Worm (Caenorhabditis elegans) whole organism, L4 larva: ENCODE results near the gene ZK6.6.

Experiments used
- F10B5.3 ChIP-seq: sonication (generic microtip); optimal IDR thresholded peaks from 2 replicates; lab custom pipeline; 2016; ENCODE audit warnings: mild to moderate bottlenecking, missing genetic modification characterization, missing compliant biosample characterization
- F37D6.2 ChIP-seq: sonication (generic microtip); optimal IDR thresholded peaks from 2 replicates; lab custom pipeline; 2016; ENCODE audit warnings: mild to moderate bottlenecking, missing genetic modification characterization, missing compliant biosample characterization
- F49E8.2 ChIP-seq: sonication (generic microtip); optimal IDR thresholded peaks from 2 replicates; lab custom pipeline; 2016; ENCODE audit warnings: missing compliant biosample characterization, mild to moderate bottlenecking, missing genetic modification characterization, borderline replicate concordance
- R02D3.7 ChIP-seq: fragments of 150-350 bp; sonication (generic microtip); optimal IDR thresholded peaks from 3 replicates; lab custom pipeline; 2014; ENCODE audit warnings: missing biosample characterization, missing genetic modification characterization
- Y48G9A.11 ChIP-seq: fragments of 200-800 bp; sonication (Bioruptor generic); IDR thresholded peaks from 2 replicates; pipeline ENCODE4 v1.3.6; 2022; ENCODE audit warnings: missing genetic modification reagents, missing genetic modification characterization, missing compliant biosample characterization
- ZK546.5 ChIP-seq, 2 experiments: sonication (generic microtip); optimal IDR thresholded peaks; 2 replicates each; lab custom pipeline; 2017; ENCODE audit warnings: missing biosample characterization in 2 of 2, missing genetic modification characterization in 2 of 2
- aha-1 ChIP-seq: fragments of 150-350 bp; peaks from one replicate; lab custom pipeline; 2014; ENCODE audit warnings: missing biosample characterization, missing genetic modification characterization
- aly-2 ChIP-seq: sonication (generic microtip); optimal IDR thresholded peaks from 2 replicates; lab custom pipeline; 2018; ENCODE audit warnings: missing biosample characterization, missing genetic modification characterization
- attf-4 ChIP-seq: sonication (generic microtip); optimal IDR thresholded peaks from 3 replicates; lab custom pipeline; 2017; ENCODE audit warnings: missing biosample characterization, missing genetic modification characterization
- ceh-32 ChIP-seq: sonication (generic microtip); optimal IDR thresholded peaks from 2 replicates; lab custom pipeline; 2016; ENCODE audit warnings: mild to moderate bottlenecking, missing genetic modification characterization, missing compliant biosample characterization; ENCODE audit not compliant: poor library complexity
- ceh-62 ChIP-seq: sonication (generic microtip); optimal IDR thresholded peaks from 2 replicates; lab custom pipeline; 2017; ENCODE audit warnings: missing biosample characterization, missing genetic modification characterization
- ctbp-1 ChIP-seq: fragments of 200-800 bp; sonication (Bioruptor generic); IDR thresholded peaks from 2 replicates; pipeline ENCODE4 v1.3.6; 2022; ENCODE audit warnings: missing genetic modification reagents, missing genetic modification characterization, missing compliant biosample characterization
- daf-12 ChIP-seq: fragments of 150-350 bp; optimal IDR thresholded peaks from 2 replicates; lab custom pipeline; 2014; ENCODE audit warnings: missing biosample characterization, missing genetic modification reagents, missing genetic modification characterization
- daf-16 ChIP-seq, 3 experiments: sonication (generic microtip); optimal IDR thresholded peaks; 2 replicates each; lab custom pipeline; 2016 to 2017; ENCODE audit warnings: missing genetic modification characterization in 3 of 3, missing genetic modification reagents in 3 of 3, mild to moderate bottlenecking in 2 of 3, missing compliant biosample characterization in 2 of 3, missing biosample characterization in 1 of 3, moderate library complexity in 1 of 3
- dmd-6 ChIP-seq: fragments of 200-800 bp; sonication (Bioruptor generic); IDR thresholded peaks from 2 replicates; pipeline ENCODE4 v1.3.6; 2022; ENCODE audit warnings: missing genetic modification reagents, missing genetic modification characterization, missing compliant biosample characterization
- dpl-1 ChIP-seq: fragments of 150-350 bp; optimal IDR thresholded peaks from 2 replicates; lab custom pipeline; 2014; ENCODE audit warnings: missing biosample characterization, missing genetic modification reagents, missing genetic modification characterization
- egl-27 ChIP-seq: sonication (generic microtip); optimal IDR thresholded peaks from 3 replicates; lab custom pipeline; 2017; ENCODE audit warnings: missing biosample characterization, missing genetic modification reagents, missing genetic modification characterization
- lim-7 ChIP-seq: fragments of 200-800 bp; sonication (Bioruptor generic); IDR thresholded peaks from 2 replicates; pipeline ENCODE4 v1.3.6; 2022; ENCODE audit warnings: missing genetic modification characterization, missing compliant biosample characterization
- lin-15B ChIP-seq: fragments of 150-350 bp; sonication (generic microtip); optimal IDR thresholded peaks from 3 replicates; lab custom pipeline; 2014; ENCODE audit warnings: missing biosample characterization, missing genetic modification characterization
- lin-39 ChIP-seq: fragments of 150-350 bp; optimal IDR thresholded peaks from 2 replicates; lab custom pipeline; 2014; ENCODE audit warnings: missing biosample characterization, missing genetic modification reagents, missing genetic modification characterization
- lir-3 ChIP-seq: sonication (generic microtip); optimal IDR thresholded peaks from 2 replicates; lab custom pipeline; 2016; ENCODE audit warnings: mild to moderate bottlenecking, missing genetic modification characterization, missing compliant biosample characterization
- madf-9 ChIP-seq: fragments of 200-800 bp; sonication (Bioruptor generic); conservative IDR thresholded peaks from 2 replicates; pipeline ENCODE4 v1.3.6; 2022; ENCODE audit warnings: missing genetic modification reagents, missing genetic modification characterization, missing compliant biosample characterization
- mdl-1 ChIP-seq, 2 experiments: fragments of 150-350 bp in 1 of 2; sonication (generic microtip) in 1 of 2; optimal IDR thresholded peaks; 2 replicates each; lab custom pipeline; 2014 to 2017; ENCODE audit warnings: missing biosample characterization in 2 of 2, missing genetic modification characterization in 2 of 2
- mdt-29 ChIP-seq: fragments of 200-800 bp; sonication (Bioruptor generic); IDR thresholded peaks from 2 replicates; pipeline ENCODE4 v1.3.6; 2022; ENCODE audit warnings: missing genetic modification reagents, missing genetic modification characterization, missing compliant biosample characterization
- mxl-3 ChIP-seq: fragments of 200-800 bp; sonication (Bioruptor generic); optimal IDR thresholded peaks from 2 replicates; lab custom pipeline; 2018; ENCODE audit warnings: mild to moderate bottlenecking, missing genetic modification characterization, missing compliant biosample characterization
- nhr-28 ChIP-seq: fragments of 150-350 bp; optimal IDR thresholded peaks from 2 replicates; lab custom pipeline; 2014; ENCODE audit warnings: missing biosample characterization, missing genetic modification characterization
- nhr-42 ChIP-seq: fragments of 200-800 bp; sonication (Bioruptor generic); IDR thresholded peaks from 2 replicates; pipeline ENCODE4 v1.3.6; 2022; ENCODE audit warnings: missing genetic modification characterization, missing compliant biosample characterization
- nhr-76 ChIP-seq: fragments of 150-350 bp; optimal IDR thresholded peaks from 2 replicates; lab custom pipeline; 2014; ENCODE audit warnings: missing biosample characterization, missing genetic modification characterization
- nhr-77 ChIP-seq: fragments of 150-350 bp; optimal IDR thresholded peaks from 2 replicates; lab custom pipeline; 2014; ENCODE audit warnings: missing biosample characterization, missing genetic modification characterization
- pqm-1 ChIP-seq: sonication (generic microtip); optimal IDR thresholded peaks from 2 replicates; lab custom pipeline; 2017; ENCODE audit warnings: missing biosample characterization, missing genetic modification characterization
- saeg-2 ChIP-seq: fragments of 200-800 bp; sonication (Bioruptor generic); IDR thresholded peaks from 2 replicates; pipeline ENCODE4 v1.3.6; 2022; ENCODE audit warnings: missing genetic modification reagents, missing genetic modification characterization, missing compliant biosample characterization
- set-16 ChIP-seq: fragments of 200-800 bp; sonication (Bioruptor generic); IDR thresholded peaks from 2 replicates; pipeline ENCODE4 v1.3.6; 2022; ENCODE audit warnings: missing genetic modification reagents, missing genetic modification characterization, missing compliant biosample characterization
- spr-1 ChIP-seq: sonication (generic microtip); optimal IDR thresholded peaks from 2 replicates; lab custom pipeline; 2016; ENCODE audit warnings: mild to moderate bottlenecking, missing genetic modification characterization, missing compliant biosample characterization
- spr-3 ChIP-seq: fragments of 200-800 bp; sonication (Bioruptor generic); optimal IDR thresholded peaks from 2 replicates; lab custom pipeline; 2018; ENCODE audit warnings: mild to moderate bottlenecking, missing genetic modification characterization, missing compliant biosample characterization
- unc-39 ChIP-seq: sonication (generic microtip); optimal IDR thresholded peaks from 2 replicates; lab custom pipeline; 2017; ENCODE audit warnings: missing biosample characterization, missing genetic modification characterization
- unc-62 ChIP-seq, 3 experiments: fragments of 150-350 bp in 1 of 3; sonication (generic microtip); optimal IDR thresholded peaks in 2 of 3; peaks in 1 of 3; 1 replicate in 1 of 3; 2 replicates in 2 of 3; lab custom pipeline; 2014 to 2017; ENCODE audit warnings: missing biosample characterization in 3 of 3, missing genetic modification characterization in 3 of 3, missing genetic modification reagents in 3 of 3, missing genotype in 1 of 3
- zfp-3 ChIP-seq: fragments of 200-800 bp; sonication (Bioruptor generic); conservative IDR thresholded peaks from 2 replicates; pipeline ENCODE4 v1.3.6; 2022; ENCODE audit warnings: missing genetic modification reagents, missing genetic modification characterization, missing compliant biosample characterization
- zip-11 ChIP-seq: fragments of 200-800 bp; sonication (Bioruptor generic); IDR thresholded peaks from 2 replicates; pipeline ENCODE4 v1.3.6; 2022; ENCODE audit warnings: missing genetic modification characterization, missing compliant biosample characterization
- zip-2 ChIP-seq: fragments of 150-350 bp; optimal IDR thresholded peaks from 2 replicates; lab custom pipeline; 2014; ENCODE audit warnings: missing biosample characterization, missing genetic modification characterization
- ztf-11 ChIP-seq: fragments of 150-350 bp; optimal IDR thresholded peaks from 2 replicates; lab custom pipeline; 2014; ENCODE audit warnings: missing biosample characterization, missing genetic modification characterization

The ZK6.6 gene

ce11 chrV:399721-400120 is 11.2 kb downstream of the ZK6.6 start, which contains the start of gene scl-27:
Gene scl-27, plus strand, starts transcription at chrV:400021.
- TF ChIP-seq unc-62 (GFP tag; optimal IDR thresholded peaks at IDR 0.05 in 1 of 2; lab: Kevin White, UChicago) (peak in 1 of 2 experiments; percentile 11), unc-62 (tag; optimal IDR thresholded peaks at IDR 0.05; lab: Kevin White, UChicago) (no peak), set-16 (GFP tag; lab: Robert Waterston, UW) (no peak)

DNA sequence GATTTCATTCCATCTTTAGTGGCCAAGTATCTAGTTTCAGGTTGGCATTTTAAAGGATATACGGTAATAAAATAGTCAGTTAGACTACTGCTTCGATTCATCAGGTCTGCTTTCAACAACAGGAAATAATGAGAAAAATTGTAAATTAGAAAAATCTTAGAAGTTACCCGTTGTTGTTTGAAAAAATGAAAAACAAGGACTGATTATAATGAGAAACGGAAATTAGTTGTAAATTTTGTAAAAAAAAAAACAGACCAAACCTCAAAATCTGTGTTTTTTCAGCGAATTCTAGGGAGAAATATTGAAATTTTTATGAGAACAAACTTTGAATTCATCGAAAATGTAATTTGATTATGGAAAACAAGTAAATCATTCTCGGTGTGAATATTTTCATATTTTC is 14.5 kb downstream of the ZK6.6 start, which contains the start of gene srh-62:
srh-62 (minus strand) TSS at position 101 of the 400 bp plus-strand sequence.
- TF ChIP-seq F10B5.3 (tag; lab: Kevin White, UChicago) = no peak
- no peak for TF ChIP-seq dpl-1 (GFP tag; lab: Kevin White, UChicago)
- TF ChIP-seq Y48G9A.11 (GFP tag; lab: Robert Waterston, UW) = no peak
- no peak for TF ChIP-seq lin-15B (tag; lab: Kevin White, UChicago)
- TF ChIP-seq nhr-28 = no peak
- TF ChIP-seq spr-3 = no peak
- no peak for TF ChIP-seq zfp-3 (GFP tag; lab: Robert Waterston, UW)
- no peak for TF ChIP-seq daf-16 (GFP tag; optimal IDR thresholded peaks at IDR 0.05; lab: Kevin White, UChicago)
- no peak for TF ChIP-seq daf-16 (tag; optimal IDR thresholded peaks at IDR 0.05; lab: Kevin White, UChicago)
- TF ChIP-seq ztf-11 (tag; lab: Kevin White, UChicago) = no peak
- TF ChIP-seq egl-27 (tag; lab: Kevin White, UChicago) = no peak
- TF ChIP-seq dmd-6 (GFP tag; lab: Robert Waterston, UW) = no peak
- no peak for TF ChIP-seq ceh-62 (tag; lab: Kevin White, UChicago)
- no peak for TF ChIP-seq lir-3 (tag; lab: Kevin White, UChicago)
- no peak for TF ChIP-seq aly-2 (tag; lab: Kevin White, UChicago)
- no peak for TF ChIP-seq F37D6.2 (tag; lab: Kevin White, UChicago)
- TF ChIP-seq F49E8.2 (tag; lab: Kevin White, UChicago) = no peak
- no peak for TF ChIP-seq spr-1 (tag; lab: Kevin White, UChicago)
- no peak for TF ChIP-seq unc-62 (GFP tag; optimal IDR thresholded peaks at IDR 0.05 in 1 of 2; lab: Kevin White, UChicago)
- no peak for TF ChIP-seq unc-62 (tag; optimal IDR thresholded peaks at IDR 0.05; lab: Kevin White, UChicago)

DNA sequence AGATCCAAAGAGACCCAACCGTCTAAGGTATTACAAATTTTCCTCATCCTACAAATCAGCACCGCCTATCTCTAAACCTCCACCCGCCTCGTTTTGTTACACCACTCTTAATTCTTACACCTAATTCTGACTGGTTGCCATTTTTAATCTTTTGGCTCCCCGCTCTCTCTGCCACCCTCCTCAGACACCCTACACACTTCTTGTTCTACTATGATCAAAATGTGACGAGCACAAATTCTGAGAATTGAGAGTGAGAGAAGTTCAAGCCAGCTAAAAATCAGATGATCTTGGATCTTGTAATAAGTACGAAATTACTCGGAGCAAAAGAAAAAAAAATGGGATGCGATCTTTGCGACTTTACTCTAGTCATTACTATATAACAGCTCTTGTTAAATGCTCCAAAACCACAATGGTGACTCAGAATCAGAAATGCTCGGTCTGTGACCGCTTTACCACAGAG is 15.7 kb downstream of the ZK6.6 start, which contains the start of gene nhr-252:
nhr-252 (plus strand) TSS at position 410 of the 460 bp plus-strand sequence.
- TF ChIP-seq attf-4 = no peak

- TF ChIP-seq aha-1 (tag; lab: Kevin White, UChicago) (peak; percentile 95), mdt-29 (no peak)
These were observed 24.3 kb downstream of the ZK6.6 start for ce11 chrV:412820-413219.

ce11 chrV:414630-415029 is 26.1 kb downstream of the ZK6.6 start, which contains the start of gene dod-19:
Gene dod-19, minus strand, starts transcription at chrV:414759.
- no peak for TF ChIP-seq aha-1 (tag; lab: Kevin White, UChicago)
- TF ChIP-seq pqm-1 = peak; percentile 79
- no peak for TF ChIP-seq Y48G9A.11 (GFP tag; lab: Robert Waterston, UW)
- TF ChIP-seq dmd-6 (GFP tag; lab: Robert Waterston, UW) = peak; percentile 57
- TF ChIP-seq, all 104 proteins: peak for 2

ce11 chrV:415072-415471 is 26.6 kb downstream of the ZK6.6 start:
- TF ChIP-seq mxl-3 (GFP tag; lab: Kevin White, UChicago) (no peak), madf-9 (GFP tag; lab: Robert Waterston, UW) (no peak), ceh-32 (no peak), nhr-42 (no peak), dpl-1 (GFP tag; lab: Kevin White, UChicago) (no peak), zip-11 (no peak), ctbp-1 (no peak), unc-39 (tag; lab: Kevin White, UChicago) (no peak), ZK546.5 (tag; optimal IDR thresholded peaks at IDR 0.05; lab: Kevin White, UChicago) (no peak), daf-12 (tag; lab: Kevin White, UChicago) (no peak), R02D3.7 (tag; lab: Kevin White, UChicago) (no peak), aly-2 (tag; lab: Kevin White, UChicago) (no peak), saeg-2 (GFP tag; lab: Robert Waterston, UW) (no peak), nhr-76 (tag; lab: Kevin White, UChicago) (no peak), mdl-1 (tag; optimal IDR thresholded peaks at IDR 0.05; lab: Kevin White, UChicago) (no peak), unc-62 (GFP tag; optimal IDR thresholded peaks at IDR 0.05 in 1 of 2; lab: Kevin White, UChicago) (no peak), unc-62 (tag; optimal IDR thresholded peaks at IDR 0.05; lab: Kevin White, UChicago) (no peak), zip-2 (tag; lab: Kevin White, UChicago) (no peak), pqm-1 (peak; percentile 80), nhr-77 (peak; percentile 54), lin-39 (tag; lab: Kevin White, UChicago) (no peak), nhr-28 (peak; percentile 60), daf-16 (GFP tag; optimal IDR thresholded peaks at IDR 0.05; lab: Kevin White, UChicago) (no peak), daf-16 (tag; optimal IDR thresholded peaks at IDR 0.05; lab: Kevin White, UChicago) (peak; percentile 47), lim-7 (GFP tag; lab: Robert Waterston, UW) (no peak)
